Fruit fly (Drosophila melanogaster) whole organism: ENCODE measurements around the gene CG13907.

Experiments used
- CG8478 ChIP-seq: fragments of >200 bp; optimal IDR thresholded peaks from 2 replicates; lab custom pipeline; 2018; ENCODE audit warnings: inconsistent platforms
- EcR ChIP-seq, 2 experiments: fragments of >200 bp; optimal IDR thresholded peaks; 2 replicates each; lab custom pipeline; 2017; ENCODE audit warnings: missing biosample characterization in 2 of 2, missing genetic modification characterization in 2 of 2, missing genetic modification reagents in 2 of 2
- psq ChIP-seq: fragments of >200 bp; optimal IDR thresholded peaks from 2 replicates; lab custom pipeline; 2017

DNA sequence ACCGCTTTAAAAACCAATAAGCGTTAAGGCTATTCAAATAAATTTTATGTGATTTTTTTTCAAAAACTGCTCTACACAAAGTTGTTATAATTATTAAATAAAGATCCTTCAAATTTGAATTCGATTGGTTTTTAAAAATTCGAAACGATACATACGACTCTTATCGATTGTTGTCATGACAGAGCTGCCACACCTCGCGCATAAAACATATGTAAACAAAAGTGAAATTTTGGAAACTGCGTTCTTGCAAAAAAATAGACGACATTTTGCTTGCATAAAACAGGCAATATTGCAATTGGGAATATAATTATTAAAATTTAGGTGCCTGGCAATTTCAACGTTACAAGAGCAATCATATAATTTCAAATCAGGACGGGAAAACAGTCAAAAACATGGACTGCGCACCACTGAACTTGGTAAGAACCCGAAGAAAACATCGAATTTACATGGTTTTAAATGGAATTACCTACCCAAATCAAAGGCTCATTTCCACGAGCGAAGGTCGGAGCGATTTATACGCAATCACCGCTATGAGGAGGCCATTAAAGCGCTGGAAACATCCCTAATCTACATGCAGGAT is 46.3 kb downstream of the CG13907 start, which contains the start of gene CG42554:
- no peak for TF ChIP-seq CG8478 (lab: Kevin White, UChicago)
- no peak for TF ChIP-seq EcR (GFP tag; optimal IDR thresholded peaks at IDR 0.05; lab: Kevin White, UChicago)
- no peak for TF ChIP-seq psq (lab: Kevin White, UChicago)
